Fruit fly (Drosophila melanogaster): ENCODE data around the gene CG18789.

Gene CG18789

dm6 chr2L:12002922-12003791, 7.9 kb upstream of the CG18789 start (continued):
- TF ChIP-seq kah (GFP tag; optimal IDR thresholded peaks at IDR 0.05) (peak; percentile 82), ac (GFP tag; optimal IDR thresholded peaks at IDR 0.05) (peak; percentile 67), mirr (GFP tag; optimal IDR thresholded peaks at IDR 0.05) (peak; percentile 82), pzg (GFP tag; optimal IDR thresholded peaks at IDR 0.05) (peak; percentile 25), CG32767 (GFP tag; IDR thresholded peaks at IDR 0.05) (no peak), CG10209 (GFP tag; optimal IDR thresholded peaks at IDR 0.05) (peak; percentile 39), CG8089 (GFP tag; optimal IDR thresholded peaks at IDR 0.05) (peak; percentile 8), gsb-n (tag; optimal IDR thresholded peaks at IDR 0.05) (peak; percentile 89), aop (GFP tag; IDR thresholded peaks at IDR 0.05) (no peak), Asciz (GFP tag; optimal IDR thresholded peaks at IDR 0.05) (no peak), bsh (GFP tag; optimal IDR thresholded peaks at IDR 0.05) (peak in 1 of 2 experiments; percentile 44), Fer1 (GFP tag; optimal IDR thresholded peaks at IDR 0.05) (peak; percentile 92), gem (tag; optimal IDR thresholded peaks at IDR 0.05) (peak; percentile 65), da (GFP tag; optimal IDR thresholded peaks at IDR 0.05) (peak; percentile 64), CG18599 (GFP tag; optimal IDR thresholded peaks at IDR 0.05) (peak; percentile 58), Ssrp (tag; optimal IDR thresholded peaks at IDR 0.05) (peak; percentile 14), CG7963 (GFP tag; IDR thresholded peaks at IDR 0.05; ENCODE audit: partially characterized antibody) (no peak), her (GFP tag; optimal IDR thresholded peaks at IDR 0.05) (peak; percentile 56), CG15696 (tag; optimal IDR thresholded peaks at IDR 0.05) (peak; percentile 30), CG7745 (tag; optimal IDR thresholded peaks at IDR 0.05) (peak; percentile 96), CG1602 (GFP tag; optimal IDR thresholded peaks at IDR 0.05) (peak; percentile 22), CG10979 (tag; optimal IDR thresholded peaks at IDR 0.05) (peak; percentile 21), CG8359 (GFP tag; optimal IDR thresholded peaks at IDR 0.05; ENCODE audit: borderline replicate concordance) (peak; percentile 35), run (tag; optimal IDR thresholded peaks at IDR 0.05) (peak; percentile 28), CG12155 (GFP tag; optimal IDR thresholded peaks at IDR 0.05) (peak; percentile 18), CG1647 (GFP tag; optimal IDR thresholded peaks at IDR 0.05) (peak; percentile 21), grau (tag; optimal IDR thresholded peaks at IDR 0.05) (peak; percentile 47), ftz-f1 (GFP tag; optimal IDR thresholded peaks at IDR 0.05) (peak; percentile 97), CG13894 (tag; optimal IDR thresholded peaks at IDR 0.05) (peak; percentile 60), CG12299 (tag; optimal IDR thresholded peaks at IDR 0.05) (peak; percentile 27), Drgx (GFP tag; IDR thresholded peaks at IDR 0.05) (no peak), disco-r (GFP tag; optimal IDR thresholded peaks at IDR 0.05) (no peak), Lhr (GFP tag; optimal IDR thresholded peaks at IDR 0.05) (peak; percentile 95), Sox102F (GFP tag; optimal IDR thresholded peaks at IDR 0.05) (peak; percentile 14), dpn (GFP tag; optimal IDR thresholded peaks at IDR 0.05) (peak; percentile 38 to 41), CG7839 (tag; optimal IDR thresholded peaks at IDR 0.05) (peak; percentile 50), dmrt99B (tag; optimal IDR thresholded peaks at IDR 0.05) (peak; percentile 44), Atf3 (GFP tag; optimal IDR thresholded peaks at IDR 0.05) (no peak), CG17829 (tag; optimal IDR thresholded peaks at IDR 0.05) (peak; percentile 19)
